Worm (Caenorhabditis elegans) whole organism, young adult: Measurements from ENCODE around the gene grl-7.

ENCODE experiments used
- B0035.1 ChIP-seq: sonication (generic microtip); optimal IDR thresholded peaks from 2 replicates; lab custom pipeline; 2016; ENCODE audit warnings: missing genetic modification characterization, mild to moderate bottlenecking, missing compliant biosample characterization, missing genotype, missing genetic modification reagents
- D2030.7 ChIP-seq: fragments of 200-800 bp; sonication (Bioruptor generic); IDR thresholded peaks from 2 replicates; pipeline ENCODE4 v1.3.6; 2022; ENCODE audit warnings: missing genetic modification reagents, missing genetic modification characterization, missing compliant biosample characterization
- F23B12.7 ChIP-seq: sonication (generic microtip); optimal IDR thresholded peaks from 2 replicates; lab custom pipeline; 2017; ENCODE audit warnings: missing genetic modification characterization, mild to moderate bottlenecking, missing compliant biosample characterization, antibody characterized with exemption, moderate library complexity; ENCODE audit not compliant: insufficient read depth
- F55B11.4 ChIP-seq: sonication (generic microtip); optimal IDR thresholded peaks from 2 replicates; lab custom pipeline; 2016; ENCODE audit warnings: missing compliant biosample characterization, missing genetic modification characterization, borderline replicate concordance; ENCODE audit not compliant: insufficient read depth
- K11D2.4 ChIP-seq: fragments of 200-800 bp; sonication (Bioruptor generic); IDR thresholded peaks from 2 replicates; pipeline ENCODE4 v1.3.6; 2022; ENCODE audit warnings: missing genetic modification reagents, missing genetic modification characterization, missing compliant biosample characterization
- K12H6.12 ChIP-seq: fragments of 200-800 bp; sonication (Bioruptor generic); optimal IDR thresholded peaks from 2 replicates; lab custom pipeline; 2018; ENCODE audit warnings: mild to moderate bottlenecking, missing genetic modification characterization, missing compliant biosample characterization
- Y56A3A.18 ChIP-seq: fragments of 200-800 bp; sonication (Bioruptor generic); IDR thresholded peaks from 2 replicates; pipeline ENCODE4 v1.3.6; 2022; ENCODE audit warnings: missing genetic modification reagents, missing genetic modification characterization, missing compliant biosample characterization
- Y67H2A.10 ChIP-seq: fragments of 200-800 bp; sonication (Bioruptor generic); conservative IDR thresholded peaks from 2 replicates; pipeline ENCODE4 v1.3.6; 2022; ENCODE audit warnings: missing genetic modification reagents, missing genetic modification characterization, missing compliant biosample characterization
- Y95B8A.8 ChIP-seq: fragments of 200-800 bp; sonication (Bioruptor generic); IDR thresholded peaks from 2 replicates; pipeline ENCODE4 v1.3.6; 2022; ENCODE audit warnings: missing genetic modification reagents, missing genetic modification characterization, missing compliant biosample characterization
- attf-3 ChIP-seq: fragments of 200-800 bp; sonication (Bioruptor generic); conservative IDR thresholded peaks from 2 replicates; pipeline ENCODE4 v1.3.6; 2022; ENCODE audit warnings: missing genetic modification reagents, missing genetic modification characterization, missing compliant biosample characterization
- ceh-40 ChIP-seq: fragments of 200-800 bp; sonication (Bioruptor generic); IDR thresholded peaks from 2 replicates; pipeline ENCODE4 v1.3.6; 2022; ENCODE audit warnings: missing genetic modification characterization, missing compliant biosample characterization
- ceh-79 ChIP-seq: sonication (generic microtip); optimal IDR thresholded peaks from 2 replicates; lab custom pipeline; 2017; ENCODE audit warnings: mild to moderate bottlenecking, missing genetic modification characterization, missing compliant biosample characterization
- ceh-91 ChIP-seq: fragments of 200-800 bp; sonication (Bioruptor generic); IDR thresholded peaks from 2 replicates; pipeline ENCODE4 v1.3.6; 2022; ENCODE audit warnings: missing genetic modification reagents, missing genetic modification characterization, missing compliant biosample characterization
- chd-7 ChIP-seq: sonication (generic microtip); optimal IDR thresholded peaks from 2 replicates; lab custom pipeline; 2016; ENCODE audit warnings: mild to moderate bottlenecking, missing genetic modification characterization, moderate library complexity, missing compliant biosample characterization
- die-1 ChIP-seq: sonication (generic microtip); optimal IDR thresholded peaks from 2 replicates; lab custom pipeline; 2016; ENCODE audit warnings: missing genotype, mild to moderate bottlenecking, missing genetic modification characterization, missing compliant biosample characterization
- dpl-1 ChIP-seq: fragments of 150-350 bp; optimal IDR thresholded peaks from 2 replicates; lab custom pipeline; 2014; ENCODE audit warnings: missing biosample characterization, missing genetic modification reagents, missing genetic modification characterization
- ekl-4 ChIP-seq: fragments of 200-800 bp; sonication (Bioruptor generic); IDR thresholded peaks from 2 replicates; pipeline ENCODE4 v1.3.6; 2022; ENCODE audit warnings: missing genetic modification reagents, missing genetic modification characterization, missing compliant biosample characterization
- ets-4 ChIP-seq: fragments of 200-800 bp; sonication (Bioruptor generic); optimal IDR thresholded peaks from 2 replicates; lab custom pipeline; 2018; ENCODE audit warnings: mild to moderate bottlenecking, missing genetic modification characterization, missing compliant biosample characterization
- hlh-26 ChIP-seq: fragments of 200-800 bp; sonication (Bioruptor generic); conservative IDR thresholded peaks from 2 replicates; pipeline ENCODE4 v1.3.6; 2022; ENCODE audit warnings: missing genetic modification reagents, missing genetic modification characterization, missing compliant biosample characterization
- hmg-1.2 ChIP-seq: fragments of 200-800 bp; sonication (Bioruptor generic); IDR thresholded peaks from 2 replicates; pipeline ENCODE4 v1.3.6; 2022; ENCODE audit warnings: missing genetic modification reagents, missing genetic modification characterization, missing compliant biosample characterization
- hrde-1 ChIP-seq: sonication (generic microtip); optimal IDR thresholded peaks from 2 replicates; lab custom pipeline; 2016; ENCODE audit warnings: missing genetic modification characterization, mild to moderate bottlenecking, missing compliant biosample characterization, moderate library complexity, missing genotype, missing genetic modification reagents, borderline replicate concordance
- hsf-1 ChIP-seq: fragments of 200-800 bp; sonication (Bioruptor generic); IDR thresholded peaks from 2 replicates; pipeline ENCODE4 v1.3.6; 2022; ENCODE audit warnings: missing genetic modification reagents, missing genetic modification characterization, missing compliant biosample characterization
- let-526 ChIP-seq: fragments of 200-800 bp; sonication (Bioruptor generic); IDR thresholded peaks from 2 replicates; pipeline ENCODE4 v1.3.6; 2022; ENCODE audit warnings: missing genetic modification reagents, missing genetic modification characterization, missing compliant biosample characterization
- let-607 ChIP-seq, 2 experiments: fragments of 200-800 bp in 1 of 2; sonication (Bioruptor generic) in 1 of 2; sonication (generic microtip) in 1 of 2; optimal IDR thresholded peaks; 2 replicates each; lab custom pipeline; 2016 to 2018; ENCODE audit warnings: mild to moderate bottlenecking in 2 of 2, missing compliant biosample characterization in 2 of 2, missing genetic modification characterization in 2 of 2, moderate library complexity in 2 of 2, missing genotype in 1 of 2
- lir-1 ChIP-seq: fragments of 200-800 bp; sonication (Bioruptor generic); conservative IDR thresholded peaks from 2 replicates; pipeline ENCODE4 v1.3.6; 2022; ENCODE audit warnings: missing genetic modification reagents, missing genetic modification characterization, missing compliant biosample characterization
- lsl-1 ChIP-seq: fragments of 200-800 bp; sonication (Bioruptor generic); optimal IDR thresholded peaks from 2 replicates; lab custom pipeline; 2018; ENCODE audit warnings: mild to moderate bottlenecking, missing genetic modification characterization, moderate library complexity, missing compliant biosample characterization
- madf-10 ChIP-seq: sonication (generic microtip); optimal IDR thresholded peaks from 2 replicates; lab custom pipeline; 2016; ENCODE audit warnings: mild to moderate bottlenecking, missing genetic modification characterization, missing compliant biosample characterization
- madf-3 ChIP-seq: fragments of 200-800 bp; sonication (Bioruptor generic); IDR thresholded peaks from 2 replicates; pipeline ENCODE4 v1.3.6; 2022; ENCODE audit warnings: missing genetic modification reagents, missing genetic modification characterization, missing compliant biosample characterization
- mel-28 ChIP-seq: sonication (generic microtip); optimal IDR thresholded peaks from 2 replicates; lab custom pipeline; 2016; ENCODE audit warnings: borderline replicate concordance, mild to moderate bottlenecking, missing genetic modification characterization, missing compliant biosample characterization
- mxl-1 ChIP-seq: sonication (generic microtip); optimal IDR thresholded peaks from 2 replicates; lab custom pipeline; 2016; ENCODE audit warnings: missing genetic modification characterization, missing compliant biosample characterization
- nfya-1 ChIP-seq: sonication (generic microtip); optimal IDR thresholded peaks from 2 replicates; lab custom pipeline; 2017; ENCODE audit warnings: antibody characterized with exemption, missing compliant biosample characterization, missing genetic modification characterization, borderline replicate concordance; ENCODE audit not compliant: insufficient read depth
- nfya-2 ChIP-seq: fragments of 200-800 bp; sonication (Bioruptor generic); IDR thresholded peaks from 2 replicates; pipeline ENCODE4 v1.3.6; 2022; ENCODE audit warnings: missing genetic modification reagents, missing genetic modification characterization, missing compliant biosample characterization
- pbrm-1 ChIP-seq: fragments of 200-800 bp; sonication (Bioruptor generic); IDR thresholded peaks from 2 replicates; pipeline ENCODE4 v1.3.6; 2022; ENCODE audit warnings: missing genetic modification reagents, missing genetic modification characterization, missing compliant biosample characterization
- snpc-1.1 ChIP-seq: sonication (generic microtip); optimal IDR thresholded peaks from 2 replicates; lab custom pipeline; 2017; ENCODE audit warnings: missing genetic modification characterization, mild to moderate bottlenecking, missing compliant biosample characterization, antibody characterized with exemption, moderate library complexity, missing genotype, missing genetic modification reagents; ENCODE audit not compliant: insufficient read depth
- tlf-1 ChIP-seq: fragments of 200-800 bp; sonication (Bioruptor generic); optimal IDR thresholded peaks from 2 replicates; lab custom pipeline; 2018; ENCODE audit warnings: mild to moderate bottlenecking, missing genetic modification characterization, missing compliant biosample characterization
- zfh-2 ChIP-seq: fragments of 200-800 bp; sonication (Bioruptor generic); conservative IDR thresholded peaks from 2 replicates; pipeline ENCODE4 v1.3.6; 2022; ENCODE audit warnings: missing genetic modification reagents, missing genetic modification characterization, missing compliant biosample characterization
- ztf-18 ChIP-seq: sonication (generic microtip); optimal IDR thresholded peaks from 2 replicates; lab custom pipeline; 2016; ENCODE audit warnings: missing genotype, mild to moderate bottlenecking, missing genetic modification characterization, missing compliant biosample characterization
- ztf-28 ChIP-seq: fragments of 200-800 bp; sonication (Bioruptor generic); IDR thresholded peaks from 2 replicates; pipeline ENCODE4 v1.3.6; 2022; ENCODE audit warnings: missing genetic modification reagents, missing genetic modification characterization, missing compliant biosample characterization

grl-7 gene

DNA sequence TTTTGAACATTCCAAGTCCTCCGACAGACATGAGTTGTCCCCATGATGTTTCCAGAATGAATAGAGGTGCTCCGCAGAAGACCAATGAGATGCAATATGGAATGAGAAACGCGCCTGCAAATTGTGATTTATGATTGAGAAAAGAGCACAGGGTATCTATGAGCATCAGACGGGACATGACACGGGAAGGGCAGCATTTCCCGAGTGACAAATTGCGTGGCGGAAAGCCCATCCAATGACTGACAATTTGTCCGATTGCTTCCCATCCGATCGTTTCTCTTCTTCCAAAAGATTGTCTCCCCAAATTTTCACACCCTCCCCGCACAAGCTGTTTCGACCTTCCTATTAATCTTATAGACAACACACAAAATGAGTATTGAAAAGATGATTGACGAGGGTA lies 39.0 kb downstream of the grl-7 start:
- TF ChIP-seq mxl-1 (tag; lab: Kevin White, UChicago) = no peak
- TF ChIP-seq ztf-18 = no peak
- TF ChIP-seq hrde-1 (tag; lab: Kevin White, UChicago) = no peak
- TF ChIP-seq Y95B8A.8 (GFP tag; lab: Robert Waterston, UW) = no peak
- no peak for TF ChIP-seq D2030.7 (GFP tag; lab: Robert Waterston, UW)
- TF ChIP-seq die-1 = no peak

DNA sequence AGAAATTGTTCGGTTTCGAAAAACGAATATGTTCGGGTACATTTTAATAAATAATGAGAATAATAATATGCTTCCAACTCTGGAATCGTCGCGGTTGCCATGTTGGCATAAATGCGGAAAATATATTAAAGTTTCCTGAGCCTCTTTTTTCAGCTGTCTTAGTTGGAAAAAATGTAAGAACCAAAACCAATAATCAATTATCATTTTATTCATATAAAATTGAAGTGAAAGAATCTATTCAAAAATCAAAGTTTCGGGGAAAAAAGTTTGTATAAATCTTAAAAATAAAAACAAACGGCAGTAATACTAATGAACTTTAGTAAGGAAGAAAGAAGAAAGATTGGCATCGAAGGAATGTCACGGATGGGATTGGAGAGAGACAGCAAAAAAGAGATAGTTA lies 41.9 kb downstream of the grl-7 start, which contains the start of gene srh-45:
Gene srh-45, minus strand, starts transcription at position 101 of the 400 bp plus-strand sequence.
- no peak for TF ChIP-seq F23B12.7 (tag; lab: Kevin White, UChicago)
- TF ChIP-seq hmg-1.2 (GFP tag; lab: Robert Waterston, UW) = no peak
- TF ChIP-seq lir-1 (GFP tag; lab: Robert Waterston, UW) = no peak
- no peak for TF ChIP-seq nfya-2
- TF ChIP-seq Y67H2A.10 = no peak
- TF ChIP-seq hlh-26 (GFP tag; lab: Robert Waterston, UW) = no peak
- no peak for TF ChIP-seq tlf-1
- no peak for TF ChIP-seq madf-10
- no peak for TF ChIP-seq mel-28 (tag; lab: Kevin White, UChicago)
- no peak for TF ChIP-seq zfh-2 (GFP tag; lab: Robert Waterston, UW)
- no peak for TF ChIP-seq pbrm-1 (GFP tag; lab: Robert Waterston, UW)
- TF ChIP-seq chd-7 = no peak
- TF ChIP-seq F55B11.4 (tag; lab: Kevin White, UChicago) = no peak
- no peak for TF ChIP-seq K12H6.12 (tag; lab: Kevin White, UChicago)
- no peak for TF ChIP-seq ekl-4 (GFP tag; lab: Robert Waterston, UW)
- no peak for TF ChIP-seq let-607 (tag; optimal IDR thresholded peaks at IDR 0.05; lab: Kevin White, UChicago)
- no peak for TF ChIP-seq madf-3 (GFP tag; lab: Robert Waterston, UW)

ce11 chrV:11304200-11304599 lies 42.6 kb downstream of the grl-7 start:
- TF ChIP-seq D2030.7 (GFP tag; lab: Robert Waterston, UW) = no peak
- TF ChIP-seq B0035.1 (tag; lab: Kevin White, UChicago) = no peak
- TF ChIP-seq ztf-28 = no peak
- no peak for TF ChIP-seq Y56A3A.18
- no peak for TF ChIP-seq madf-3 (GFP tag; lab: Robert Waterston, UW)
- no peak for TF ChIP-seq let-526 (GFP tag; lab: Robert Waterston, UW)
- TF ChIP-seq K11D2.4 (GFP tag; lab: Robert Waterston, UW) = no peak
- no peak for TF ChIP-seq lsl-1 (GFP tag; lab: Kevin White, UChicago)

DNA sequence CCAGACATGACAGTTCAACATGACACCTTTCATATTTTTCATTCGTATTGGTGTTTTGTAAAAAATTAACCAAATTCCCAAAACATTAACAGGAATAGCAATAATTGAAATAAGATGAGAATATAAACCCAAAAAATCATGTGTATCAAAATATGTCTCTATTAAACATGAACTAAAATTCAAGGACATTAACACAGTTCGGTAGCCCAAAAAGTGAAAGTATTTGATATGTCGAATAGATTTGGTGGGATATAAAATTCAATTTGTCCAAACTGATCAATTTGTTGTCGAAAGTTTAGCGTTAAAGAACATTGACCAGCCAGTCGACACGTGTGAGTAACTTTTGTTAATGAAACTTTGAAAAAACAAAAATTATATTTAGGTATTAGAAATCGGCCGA lies 44.1 kb downstream of the grl-7 start, which contains the start of gene srh-46:
Gene srh-46, minus strand, starts transcription at position 189 of the 400 bp plus-strand sequence.
- TF ChIP-seq ceh-40 (GFP tag; lab: Robert Waterston, UW) (no peak), ets-4 (no peak), attf-3 (GFP tag; lab: Robert Waterston, UW) (no peak), hsf-1 (no peak), dpl-1 (GFP tag; lab: Kevin White, UChicago) (no peak), ceh-79 (no peak), snpc-1.1 (no peak), ceh-91 (GFP tag; lab: Robert Waterston, UW) (no peak), nfya-1 (tag; lab: Kevin White, UChicago) (no peak), madf-10 (no peak)
